Worm (Caenorhabditis elegans) whole organism, L1 larva: ENCODE results near the gene ceh-48.
A peak's percentile ranks its signal among the peaks of the same experiment; 100 is the strongest.

Experiments
- aha-1 ChIP-seq: fragments of 150-350 bp; optimal IDR thresholded peaks from 2 replicates; lab custom pipeline; 2014; ENCODE audit warnings: missing biosample characterization, missing genetic modification characterization
- ama-1 ChIP-seq: fragments of 150-350 bp; optimal IDR thresholded peaks from 2 replicates; lab custom pipeline; 2014
- ceh-63 ChIP-seq: fragments of 200-800 bp; sonication (Bioruptor generic); optimal IDR thresholded peaks from 2 replicates; lab custom pipeline; 2018; ENCODE audit warnings: mild to moderate bottlenecking, missing genetic modification characterization, missing compliant biosample characterization
- ceh-90 ChIP-seq: sonication (generic microtip); optimal IDR thresholded peaks from 2 replicates; lab custom pipeline; 2016; ENCODE audit warnings: missing genetic modification characterization, missing compliant biosample characterization
- ces-1 ChIP-seq: fragments of 150-350 bp; optimal IDR thresholded peaks from 2 replicates; lab custom pipeline; 2014; ENCODE audit warnings: missing biosample characterization, missing genetic modification reagents, missing genetic modification characterization
- elt-2 ChIP-seq: sonication (generic microtip); optimal IDR thresholded peaks from 2 replicates; lab custom pipeline; 2016; ENCODE audit warnings: missing genetic modification characterization, mild to moderate bottlenecking, inconsistent platforms, missing compliant biosample characterization, missing genetic modification reagents
- elt-3 ChIP-seq, 6 experiments: fragments of 150-350 bp in 1 of 6; sonication (generic microtip); optimal IDR thresholded peaks; 2 replicates each; lab custom pipeline; 2017 to 2018; ENCODE audit warnings: missing biosample characterization in 6 of 6, missing genetic modification characterization in 6 of 6, inconsistent platforms in 1 of 6
- isw-1 ChIP-seq: fragments of 200-800 bp; sonication (Bioruptor generic); IDR thresholded peaks from 2 replicates; pipeline ENCODE4 v1.3.6; 2022; ENCODE audit warnings: missing genetic modification characterization, missing compliant biosample characterization
- mdl-1 ChIP-seq, 2 experiments: fragments of 150-350 bp; optimal IDR thresholded peaks; 2 replicates each; lab custom pipeline; 2014 to 2017; ENCODE audit warnings: missing biosample characterization in 2 of 2, missing genetic modification characterization in 2 of 2, inconsistent platforms in 1 of 2
- nhr-11 ChIP-seq: fragments of 150-350 bp; optimal IDR thresholded peaks from 2 replicates; lab custom pipeline; 2014; ENCODE audit warnings: missing biosample characterization, missing genetic modification characterization
- nhr-237 ChIP-seq: fragments of 150-350 bp; optimal IDR thresholded peaks from 2 replicates; lab custom pipeline; 2014; ENCODE audit warnings: missing biosample characterization, missing genetic modification characterization
- nhr-77 ChIP-seq: fragments of 150-350 bp; optimal IDR thresholded peaks from 2 replicates; lab custom pipeline; 2014; ENCODE audit warnings: missing biosample characterization, missing genetic modification characterization
- skn-1 ChIP-seq: fragments of 150-350 bp; optimal IDR thresholded peaks from 2 replicates; lab custom pipeline; 2014; ENCODE audit warnings: missing biosample characterization, missing genetic modification characterization
- zag-1 ChIP-seq: fragments of 150-350 bp; optimal IDR thresholded peaks from 2 replicates; lab custom pipeline; 2014; ENCODE audit warnings: missing biosample characterization, missing genetic modification characterization

ce11 chrIV:6785151-6785550 is 26.8 kb upstream of the ceh-48 start, which contains the start of gene dyci-1:
- TF ChIP-seq nhr-77 (tag; lab: Kevin White, UChicago) (peak; percentile 74), ama-1 (lab: Kevin White, UChicago) (no peak), ces-1 (GFP tag; lab: Kevin White, UChicago) (no peak), ceh-63 (no peak), elt-2 (tag; lab: Kevin White, UChicago) (no peak), nhr-237 (peak; percentile 29), nhr-11 (tag; lab: Kevin White, UChicago) (no peak), mdl-1 (tag; optimal IDR thresholded peaks at IDR 0.05; lab: Kevin White, UChicago) (no peak), elt-3 (tag; optimal IDR thresholded peaks at IDR 0.05; lab: Kevin White, UChicago) (peak in 1 of 6 experiments; percentile 27), skn-1 (tag; lab: Kevin White, UChicago) (no peak), ceh-90 (tag; lab: Kevin White, UChicago) (no peak), zag-1 (no peak), isw-1 (no peak), aha-1 (tag; lab: Kevin White, UChicago) (no peak)
